Worm (Caenorhabditis elegans) whole organism, L2 larva: ENCODE results near the gene let-99.

Experiments used
- C34F6.9 ChIP-seq: fragments of 150-350 bp; optimal IDR thresholded peaks from 2 replicates; lab custom pipeline; 2014; ENCODE audit warnings: missing biosample characterization, missing genetic modification characterization
- R02D3.7 ChIP-seq: fragments of 150-350 bp; optimal IDR thresholded peaks from 2 replicates; lab custom pipeline; 2014; ENCODE audit warnings: missing biosample characterization, missing genetic modification characterization
- alr-1 ChIP-seq: fragments of 150-350 bp; optimal IDR thresholded peaks from 2 replicates; lab custom pipeline; 2014; ENCODE audit warnings: missing biosample characterization, missing genetic modification characterization
- aly-2 ChIP-seq: fragments of 150-350 bp; optimal IDR thresholded peaks from 2 replicates; lab custom pipeline; 2014; ENCODE audit warnings: missing biosample characterization, missing genetic modification characterization
- blmp-1 ChIP-seq: sonication (generic microtip); optimal IDR thresholded peaks from 2 replicates; lab custom pipeline; 2017; ENCODE audit warnings: missing genetic modification characterization, mild to moderate bottlenecking, missing compliant biosample characterization, antibody characterized with exemption, moderate library complexity; ENCODE audit not compliant: insufficient read depth
- dmd-4 ChIP-seq: sonication (generic microtip); optimal IDR thresholded peaks from 2 replicates; lab custom pipeline; 2017; ENCODE audit warnings: missing biosample characterization, missing genetic modification characterization
- egl-27 ChIP-seq: sonication (generic microtip); optimal IDR thresholded peaks from 3 replicates; lab custom pipeline; 2017; ENCODE audit warnings: missing biosample characterization, missing genetic modification reagents, missing genetic modification characterization
- elt-3 ChIP-seq: sonication (generic microtip); optimal IDR thresholded peaks from 2 replicates; lab custom pipeline; 2017; ENCODE audit warnings: missing biosample characterization, missing genetic modification characterization
- fos-1 ChIP-seq: fragments of 150-350 bp; optimal IDR thresholded peaks from 2 replicates; lab custom pipeline; 2014; ENCODE audit warnings: missing biosample characterization, missing genetic modification characterization
- lin-13 ChIP-seq: fragments of 150-350 bp; optimal IDR thresholded peaks from 2 replicates; lab custom pipeline; 2014; ENCODE audit warnings: missing biosample characterization, missing genetic modification reagents, missing genetic modification characterization
- lin-39 ChIP-seq: fragments of 150-350 bp; optimal IDR thresholded peaks from 2 replicates; lab custom pipeline; 2014; ENCODE audit warnings: missing biosample characterization, missing genetic modification reagents, missing genetic modification characterization
- lsy-2 ChIP-seq, 2 experiments: fragments of 150-350 bp in 1 of 2; sonication (generic microtip) in 1 of 2; optimal IDR thresholded peaks; 2 replicates each; lab custom pipeline; 2014 to 2017; ENCODE audit warnings: missing biosample characterization in 2 of 2, missing genetic modification characterization in 2 of 2
- mbf-1 ChIP-seq: sonication (generic microtip); optimal IDR thresholded peaks from 2 replicates; lab custom pipeline; 2017; ENCODE audit warnings: missing biosample characterization, missing genetic modification characterization
- mdl-1 ChIP-seq, 2 experiments: fragments of 150-350 bp in 1 of 2; sonication (generic microtip) in 1 of 2; optimal IDR thresholded peaks; 2 replicates each; lab custom pipeline; 2017; ENCODE audit warnings: missing biosample characterization in 2 of 2, missing genetic modification characterization in 2 of 2
- nhr-21 ChIP-seq: fragments of 150-350 bp; optimal IDR thresholded peaks from 2 replicates; lab custom pipeline; 2014; ENCODE audit warnings: missing biosample characterization, missing genetic modification characterization
- nhr-23 ChIP-seq: fragments of 150-350 bp; optimal IDR thresholded peaks from 2 replicates; lab custom pipeline; 2014; ENCODE audit warnings: missing biosample characterization, missing genetic modification reagents, missing genetic modification characterization
- nhr-237 ChIP-seq: fragments of 150-350 bp; optimal IDR thresholded peaks from 2 replicates; lab custom pipeline; 2014; ENCODE audit warnings: missing biosample characterization, missing genetic modification characterization
- nhr-6 ChIP-seq: fragments of 150-350 bp; optimal IDR thresholded peaks from 2 replicates; lab custom pipeline; 2014; ENCODE audit warnings: missing biosample characterization, missing genetic modification characterization
- nhr-77 ChIP-seq: fragments of 150-350 bp; optimal IDR thresholded peaks from 2 replicates; lab custom pipeline; 2014; ENCODE audit warnings: missing biosample characterization, missing genetic modification characterization
- sma-3 ChIP-seq: sonication (generic microtip); optimal IDR thresholded peaks from 2 replicates; lab custom pipeline; 2016; ENCODE audit warnings: missing genetic modification reagents, missing genetic modification characterization, missing compliant biosample characterization
- sma-9 ChIP-seq, 2 experiments: fragments of 150-350 bp in 1 of 2; sonication (generic microtip) in 1 of 2; optimal IDR thresholded peaks; 2 replicates each; lab custom pipeline; 2014 to 2016; ENCODE audit warnings: missing genetic modification characterization in 2 of 2, mild to moderate bottlenecking in 1 of 2, missing biosample characterization in 1 of 2, missing compliant biosample characterization in 1 of 2, missing genetic modification reagents in 1 of 2, moderate library complexity in 1 of 2
- unc-39 ChIP-seq: fragments of 150-350 bp; optimal IDR thresholded peaks from 2 replicates; lab custom pipeline; 2014; ENCODE audit warnings: missing biosample characterization, missing genetic modification characterization
- unc-55 ChIP-seq: fragments of 150-350 bp; sonication (generic microtip); optimal IDR thresholded peaks from 3 replicates; lab custom pipeline; 2014; ENCODE audit warnings: missing biosample characterization, missing genetic modification reagents, missing genetic modification characterization
- ztf-11 ChIP-seq: sonication (generic microtip); optimal IDR thresholded peaks from 2 replicates; lab custom pipeline; 2017; ENCODE audit warnings: missing biosample characterization, missing genetic modification characterization
- ztf-4 ChIP-seq: fragments of 150-350 bp; optimal IDR thresholded peaks from 2 replicates; lab custom pipeline; 2014; ENCODE audit warnings: missing biosample characterization, missing genetic modification characterization

let-99 gene

ce11 chrIV:12617934-12618333, 50.3 kb downstream of the let-99 start:
- TF ChIP-seq blmp-1 (tag; lab: Kevin White, UChicago) (no peak), nhr-21 (tag; lab: Kevin White, UChicago) (no peak), nhr-237 (tag; lab: Kevin White, UChicago) (no peak), R02D3.7 (tag; lab: Kevin White, UChicago) (no peak), aly-2 (no peak), mbf-1 (tag; lab: Kevin White, UChicago) (no peak), nhr-23 (tag; lab: Kevin White, UChicago) (no peak), unc-55 (GFP tag; lab: Kevin White, UChicago) (no peak), alr-1 (tag; lab: Kevin White, UChicago) (no peak)
- TF ChIP-seq, all 48 proteins: peak for 0

DNA sequence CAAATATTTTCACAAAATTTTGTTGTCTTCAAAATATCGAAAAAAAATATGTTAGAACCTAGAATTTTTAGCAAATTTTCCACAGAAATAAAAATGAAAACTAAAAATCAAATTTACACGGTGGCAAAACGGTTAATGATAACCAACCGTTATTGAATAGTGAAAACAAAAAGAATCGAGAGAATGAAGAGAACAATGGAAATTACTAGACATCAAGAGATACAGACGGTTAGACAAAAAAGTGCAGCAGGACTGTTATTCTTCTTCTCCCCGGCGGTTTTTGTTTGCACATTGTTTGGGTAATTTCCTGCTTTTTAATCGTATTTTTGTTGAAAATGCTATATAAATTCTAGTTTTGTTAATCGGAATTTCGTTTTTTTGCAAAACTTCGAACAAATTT, 51.2 kb downstream of the let-99 start:
- TF ChIP-seq nhr-237 (tag; lab: Kevin White, UChicago): no peak
- TF ChIP-seq fos-1 (tag; lab: Kevin White, UChicago): no peak
- TF ChIP-seq unc-39: no peak
- TF ChIP-seq C34F6.9 (tag; lab: Kevin White, UChicago): no peak
- no peak for TF ChIP-seq ztf-11 (tag; lab: Kevin White, UChicago)
- TF ChIP-seq nhr-77 (tag; lab: Kevin White, UChicago): no peak
- TF ChIP-seq egl-27: no peak
- no peak for TF ChIP-seq sma-3 (GFP tag; lab: Kevin White, UChicago)
- no peak for TF ChIP-seq mdl-1 (tag; optimal IDR thresholded peaks at IDR 0.05; lab: Kevin White, UChicago)
- TF ChIP-seq nhr-21 (tag; lab: Kevin White, UChicago): no peak
- TF ChIP-seq elt-3 (tag; lab: Kevin White, UChicago): no peak
- no peak for TF ChIP-seq unc-55 (GFP tag; lab: Kevin White, UChicago)
- no peak for TF ChIP-seq dmd-4 (tag; lab: Kevin White, UChicago)
- no peak for TF ChIP-seq lin-13
- no peak for TF ChIP-seq lin-39 (tag; lab: Kevin White, UChicago)
- TF ChIP-seq ztf-4 (tag; lab: Kevin White, UChicago): no peak
- TF ChIP-seq nhr-6 (tag; lab: Kevin White, UChicago): no peak
- TF ChIP-seq sma-9 (GFP tag; optimal IDR thresholded peaks at IDR 0.05; lab: Kevin White, UChicago): no peak
- no peak for TF ChIP-seq sma-9 (tag; optimal IDR thresholded peaks at IDR 0.05; lab: Kevin White, UChicago)
- TF ChIP-seq lsy-2 (tag; optimal IDR thresholded peaks at IDR 0.05; lab: Kevin White, UChicago): no peak
